Fruit fly (Drosophila melanogaster): Measurements from ENCODE around the gene I-t.

Gene I-t

DNA sequence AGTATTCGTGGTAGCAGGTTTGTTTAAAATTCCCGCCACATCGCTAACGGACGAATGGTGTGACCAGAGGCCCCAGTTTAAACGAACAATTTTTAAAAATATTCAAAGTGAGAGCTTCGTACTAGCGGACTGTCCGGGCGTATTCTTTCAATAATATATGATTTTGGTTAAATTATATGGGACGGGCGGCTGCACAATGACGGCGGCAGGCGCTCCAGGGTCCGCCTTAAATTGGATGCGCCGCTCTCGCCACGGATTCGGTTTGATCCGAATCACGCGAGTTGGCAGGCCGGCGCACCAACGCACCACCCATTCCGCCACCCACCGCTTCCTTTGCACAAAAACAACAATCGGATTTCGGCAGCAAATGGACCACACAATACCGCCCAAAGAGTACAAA is 31.5 kb downstream of the I-t start, which contains the start of gene CG14721 (continued):
- TF ChIP-seq CG7357 (GFP tag; IDR thresholded peaks at IDR 0.05), result no peak
- peak; percentile 41; the same call in 1 of the 3 replicates for TF ChIP-seq Opbp (GFP tag; IDR thresholded peaks at IDR 0.05; ENCODE audit: partially characterized antibody)
- TF ChIP-seq CG17359 (tag; optimal IDR thresholded peaks at IDR 0.05), result no peak
- TF ChIP-seq CG10959 (GFP tag; IDR thresholded peaks at IDR 0.05), result no peak
- TF ChIP-seq Asciz (GFP tag; optimal IDR thresholded peaks at IDR 0.05), result no peak
- no peak for TF ChIP-seq scrt (GFP tag; optimal IDR thresholded peaks at IDR 0.05)
- no peak for TF ChIP-seq en (GFP tag; optimal IDR thresholded peaks at IDR 0.05)
- TF ChIP-seq Abd-B (GFP tag; optimal IDR thresholded peaks at IDR 0.05), result no peak
- TF ChIP-seq ttk (GFP tag; IDR thresholded peaks at IDR 0.05), result no peak
- TF ChIP-seq Eip74EF (GFP tag; optimal IDR thresholded peaks at IDR 0.05), result no peak
- TF ChIP-seq Mrtf (GFP tag; IDR thresholded peaks at IDR 0.05), result no peak
- TF ChIP-seq Lpt (GFP tag; optimal IDR thresholded peaks at IDR 0.05), result no peak
- peak; percentile 47 for TF ChIP-seq Xbp1 (GFP tag; optimal IDR thresholded peaks at IDR 0.05)
- TF ChIP-seq bbx (GFP tag; IDR thresholded peaks at IDR 0.05; ENCODE audit: partially characterized antibody), result peak; percentile 22; the same call in 1 of the 2 replicates
- no peak for TF ChIP-seq ash1 (GFP tag; optimal IDR thresholded peaks at IDR 0.05)
- no peak for TF ChIP-seq sim (GFP tag; IDR thresholded peaks at IDR 0.05)
- no peak for TF ChIP-seq CG12236 (GFP tag; optimal IDR thresholded peaks at IDR 0.05)
- TF ChIP-seq B-H2 (GFP tag; optimal IDR thresholded peaks at IDR 0.05), result no peak
- TF ChIP-seq cwo (GFP tag; optimal IDR thresholded peaks at IDR 0.05), result no peak
- no peak for TF ChIP-seq tap (tag; optimal IDR thresholded peaks at IDR 0.05)
- TF ChIP-seq BEAF-32 (GFP tag; optimal IDR thresholded peaks at IDR 0.05), result peak; percentile 72
- no peak for TF ChIP-seq pfk (GFP tag; optimal IDR thresholded peaks at IDR 0.05)
- TF ChIP-seq crol (GFP tag; IDR thresholded peaks at IDR 0.05), result peak; percentile 30; the same call in 1 of the 2 replicates
- TF ChIP-seq E2f1 (GFP tag; IDR thresholded peaks at IDR 0.05), result no peak
- TF ChIP-seq grau (tag; optimal IDR thresholded peaks at IDR 0.05), result no peak
- TF ChIP-seq Poxn (GFP tag; IDR thresholded peaks at IDR 0.05), result no peak
- TF ChIP-seq NfI (GFP tag; optimal IDR thresholded peaks at IDR 0.05), result no peak
- TF ChIP-seq chm (GFP tag; IDR thresholded peaks at IDR 0.05), result no peak
- no peak for TF ChIP-seq CG7271 (tag; optimal IDR thresholded peaks at IDR 0.05)
- no peak for TF ChIP-seq br (optimal IDR thresholded peaks at IDR 0.05)
- peak; percentile 34 for TF ChIP-seq CG13775 (GFP tag; optimal IDR thresholded peaks at IDR 0.05)
- peak; percentile 20 for TF ChIP-seq CG30403 (GFP tag; optimal IDR thresholded peaks at IDR 0.05)
- TF ChIP-seq D19B (GFP tag; optimal IDR thresholded peaks at IDR 0.05), result no peak
- TF ChIP-seq Hey (tag; optimal IDR thresholded peaks at IDR 0.05), result no peak
- peak; percentile 33 for TF ChIP-seq pum (GFP tag; optimal IDR thresholded peaks at IDR 0.05)
- TF ChIP-seq CG17186 (GFP tag; optimal IDR thresholded peaks at IDR 0.05), result peak; percentile 95
- no peak for TF ChIP-seq danr (GFP tag; IDR thresholded peaks at IDR 0.05)
- no peak for TF ChIP-seq CG10654 (GFP tag; optimal IDR thresholded peaks at IDR 0.05)
- TF ChIP-seq CG11247 (GFP tag; IDR thresholded peaks at IDR 0.05), result no peak
- no peak for TF ChIP-seq unpg (GFP tag; optimal IDR thresholded peaks at IDR 0.05)
- no peak for TF ChIP-seq CG13424 (tag; optimal IDR thresholded peaks at IDR 0.05)
- TF ChIP-seq otp (GFP tag; IDR thresholded peaks at IDR 0.05), result no peak
- peak in 1 of 2 experiments; percentile 38 for TF ChIP-seq Pdp1 (GFP tag; optimal IDR thresholded peaks at IDR 0.05)
- TF ChIP-seq phol (tag; optimal IDR thresholded peaks at IDR 0.05), result peak; percentile 50
- no peak for TF ChIP-seq caup (GFP tag; optimal IDR thresholded peaks at IDR 0.05; ENCODE audit: severe bottlenecking)
- TF ChIP-seq Neu2 (GFP tag; optimal IDR thresholded peaks at IDR 0.05; ENCODE audit: borderline replicate concordance), result no peak
- no peak for TF ChIP-seq GATAe (GFP tag; conservative IDR thresholded peaks at IDR 0.05)
- TF ChIP-seq CG8388 (GFP tag; optimal IDR thresholded peaks at IDR 0.05), result no peak
- no peak for TF ChIP-seq ara (GFP tag; IDR thresholded peaks at IDR 0.05)
- TF ChIP-seq Max (GFP tag; optimal IDR thresholded peaks at IDR 0.05), result peak; percentile 68
- no peak for TF ChIP-seq Sox100B (GFP tag; optimal IDR thresholded peaks at IDR 0.05)
